Worm (Caenorhabditis elegans): Measurements from ENCODE around the gene kel-10.

ce11 chrIII:10114662-10115061, 13.4 kb upstream of the kel-10 start, which contains the start of the genes ZK1128.1 and mett-10:
- TF ChIP-seq mep-1 (tag; optimal IDR thresholded peaks at IDR 0.05) (no peak), lsy-2 (tag; optimal IDR thresholded peaks at IDR 0.05) (no peak), lin-13 (tag; optimal IDR thresholded peaks at IDR 0.05) (no peak), sptf-1 (tag; optimal IDR thresholded peaks at IDR 0.05) (no peak), nhr-237 (tag; optimal IDR thresholded peaks at IDR 0.05) (no peak)

Measured in whole organism, mixed stage, embryonic.